Worm (Caenorhabditis elegans) whole organism, young adult: ENCODE results near the gene F48G7.13.

Source experiments
- C17E4.6 ChIP-seq: fragments of 200-800 bp; sonication (Bioruptor generic); IDR thresholded peaks from 2 replicates; pipeline ENCODE4 v1.3.6; 2022; ENCODE audit warnings: missing genetic modification reagents, missing genetic modification characterization, missing compliant biosample characterization
- D2030.7 ChIP-seq: fragments of 200-800 bp; sonication (Bioruptor generic); IDR thresholded peaks from 2 replicates; pipeline ENCODE4 v1.3.6; 2022; ENCODE audit warnings: missing genetic modification reagents, missing genetic modification characterization, missing compliant biosample characterization
- F10E7.11 ChIP-seq: sonication (generic microtip); optimal IDR thresholded peaks from 2 replicates; lab custom pipeline; 2017; ENCODE audit warnings: mild to moderate bottlenecking, missing genetic modification characterization, moderate library complexity, missing compliant biosample characterization
- F22D6.2 ChIP-seq: sonication (generic microtip); optimal IDR thresholded peaks from 2 replicates; lab custom pipeline; 2016; ENCODE audit warnings: mild to moderate bottlenecking, missing genetic modification characterization, missing compliant biosample characterization
- F23B12.7 ChIP-seq: sonication (generic microtip); optimal IDR thresholded peaks from 2 replicates; lab custom pipeline; 2017; ENCODE audit warnings: missing genetic modification characterization, mild to moderate bottlenecking, missing compliant biosample characterization, antibody characterized with exemption, moderate library complexity; ENCODE audit not compliant: insufficient read depth
- F55B11.4 ChIP-seq: sonication (generic microtip); optimal IDR thresholded peaks from 2 replicates; lab custom pipeline; 2016; ENCODE audit warnings: missing compliant biosample characterization, missing genetic modification characterization, borderline replicate concordance; ENCODE audit not compliant: insufficient read depth
- F57C9.4 ChIP-seq: sonication (generic microtip); optimal IDR thresholded peaks from 2 replicates; lab custom pipeline; 2017; ENCODE audit warnings: mild to moderate bottlenecking, missing genetic modification characterization, missing compliant biosample characterization
- Y53F4B.3 ChIP-seq: fragments of 200-800 bp; sonication (Bioruptor generic); IDR thresholded peaks from 2 replicates; pipeline ENCODE4 v1.3.6; 2022; ENCODE audit warnings: missing genetic modification reagents, missing genetic modification characterization, missing compliant biosample characterization
- Y56A3A.18 ChIP-seq: fragments of 200-800 bp; sonication (Bioruptor generic); IDR thresholded peaks from 2 replicates; pipeline ENCODE4 v1.3.6; 2022; ENCODE audit warnings: missing genetic modification reagents, missing genetic modification characterization, missing compliant biosample characterization
- Y67H2A.10 ChIP-seq: fragments of 200-800 bp; sonication (Bioruptor generic); conservative IDR thresholded peaks from 2 replicates; pipeline ENCODE4 v1.3.6; 2022; ENCODE audit warnings: missing genetic modification reagents, missing genetic modification characterization, missing compliant biosample characterization
- akir-1 ChIP-seq: fragments of 200-800 bp; sonication (Bioruptor generic); optimal IDR thresholded peaks from 2 replicates; lab custom pipeline; 2018; ENCODE audit warnings: mild to moderate bottlenecking, missing genetic modification characterization, moderate library complexity, missing compliant biosample characterization
- cebp-1 ChIP-seq, 2 experiments: fragments of 200-800 bp in 1 of 2; sonication (Bioruptor generic) in 1 of 2; sonication (generic microtip) in 1 of 2; IDR thresholded peaks in 1 of 2; optimal IDR thresholded peaks in 1 of 2; 2 replicates each; pipeline versions ENCODE4 v1.3.6 to Lab custom; 2017 to 2022; ENCODE audit warnings: missing compliant biosample characterization in 2 of 2, missing genetic modification characterization in 2 of 2, mild to moderate bottlenecking in 1 of 2, missing genetic modification reagents in 1 of 2, moderate library complexity in 1 of 2
- ceh-100 ChIP-seq: fragments of 200-800 bp; sonication (Bioruptor generic); IDR thresholded peaks from 2 replicates; pipeline ENCODE4 v1.3.6; 2022; ENCODE audit warnings: missing genetic modification reagents, missing genetic modification characterization, missing compliant biosample characterization
- ceh-79 ChIP-seq: sonication (generic microtip); optimal IDR thresholded peaks from 2 replicates; lab custom pipeline; 2017; ENCODE audit warnings: mild to moderate bottlenecking, missing genetic modification characterization, missing compliant biosample characterization
- ceh-91 ChIP-seq: fragments of 200-800 bp; sonication (Bioruptor generic); IDR thresholded peaks from 2 replicates; pipeline ENCODE4 v1.3.6; 2022; ENCODE audit warnings: missing genetic modification reagents, missing genetic modification characterization, missing compliant biosample characterization
- dox-1 ChIP-seq: fragments of 200-800 bp; sonication (Bioruptor generic); IDR thresholded peaks from 2 replicates; pipeline ENCODE4 v1.3.6; 2022; ENCODE audit warnings: missing genetic modification reagents, missing genetic modification characterization, missing compliant biosample characterization
- egl-18 ChIP-seq: fragments of 200-800 bp; sonication (Bioruptor generic); IDR thresholded peaks from 2 replicates; pipeline ENCODE4 v1.3.6; 2022; ENCODE audit warnings: missing genetic modification reagents, missing genetic modification characterization, missing compliant biosample characterization
- egl-44 ChIP-seq: fragments of 200-800 bp; sonication (Bioruptor generic); IDR thresholded peaks from 2 replicates; pipeline ENCODE4 v1.3.6; 2022; ENCODE audit warnings: missing genetic modification reagents, missing genetic modification characterization, missing compliant biosample characterization
- egrh-3 ChIP-seq: fragments of 200-800 bp; sonication (Bioruptor generic); IDR thresholded peaks from 2 replicates; pipeline ENCODE4 v1.3.6; 2022; ENCODE audit warnings: missing genetic modification reagents, missing genetic modification characterization, missing compliant biosample characterization
- ets-4 ChIP-seq: fragments of 200-800 bp; sonication (Bioruptor generic); optimal IDR thresholded peaks from 2 replicates; lab custom pipeline; 2018; ENCODE audit warnings: mild to moderate bottlenecking, missing genetic modification characterization, missing compliant biosample characterization
- hrde-1 ChIP-seq: sonication (generic microtip); optimal IDR thresholded peaks from 2 replicates; lab custom pipeline; 2016; ENCODE audit warnings: missing genetic modification characterization, mild to moderate bottlenecking, missing compliant biosample characterization, moderate library complexity, missing genotype, missing genetic modification reagents, borderline replicate concordance
- hsf-1 ChIP-seq: fragments of 200-800 bp; sonication (Bioruptor generic); IDR thresholded peaks from 2 replicates; pipeline ENCODE4 v1.3.6; 2022; ENCODE audit warnings: missing genetic modification reagents, missing genetic modification characterization, missing compliant biosample characterization
- lag-1 ChIP-seq: fragments of 200-800 bp; sonication (Bioruptor generic); IDR thresholded peaks from 2 replicates; pipeline ENCODE4 v1.3.6; 2022; ENCODE audit warnings: missing genetic modification reagents, missing genetic modification characterization, missing compliant biosample characterization
- let-526 ChIP-seq: fragments of 200-800 bp; sonication (Bioruptor generic); IDR thresholded peaks from 2 replicates; pipeline ENCODE4 v1.3.6; 2022; ENCODE audit warnings: missing genetic modification reagents, missing genetic modification characterization, missing compliant biosample characterization
- lin-35 ChIP-seq, 3 experiments: fragments of 150-350 bp in 2 of 3; sonication (generic microtip) in 1 of 3; optimal IDR thresholded peaks; 2 replicates each; lab custom pipeline; 2014 to 2018; ENCODE audit warnings: missing biosample characterization in 3 of 3, missing genetic modification characterization in 3 of 3, missing genetic modification reagents in 3 of 3
- madf-3 ChIP-seq: fragments of 200-800 bp; sonication (Bioruptor generic); IDR thresholded peaks from 2 replicates; pipeline ENCODE4 v1.3.6; 2022; ENCODE audit warnings: missing genetic modification reagents, missing genetic modification characterization, missing compliant biosample characterization
- mxl-1 ChIP-seq: sonication (generic microtip); optimal IDR thresholded peaks from 2 replicates; lab custom pipeline; 2016; ENCODE audit warnings: missing genetic modification characterization, missing compliant biosample characterization
- nfya-1 ChIP-seq: sonication (generic microtip); optimal IDR thresholded peaks from 2 replicates; lab custom pipeline; 2017; ENCODE audit warnings: antibody characterized with exemption, missing compliant biosample characterization, missing genetic modification characterization, borderline replicate concordance; ENCODE audit not compliant: insufficient read depth
- nhr-27 ChIP-seq: fragments of 200-800 bp; sonication (Bioruptor generic); optimal IDR thresholded peaks from 2 replicates; lab custom pipeline; 2018; ENCODE audit warnings: mild to moderate bottlenecking, missing genetic modification characterization, moderate library complexity, missing compliant biosample characterization
- nhr-80 ChIP-seq: sonication (generic microtip); optimal IDR thresholded peaks from 2 replicates; lab custom pipeline; 2016; ENCODE audit warnings: missing genetic modification characterization, missing compliant biosample characterization
- nhr-90 ChIP-seq: sonication (generic microtip); optimal IDR thresholded peaks from 2 replicates; lab custom pipeline; 2016; ENCODE audit warnings: missing genotype, mild to moderate bottlenecking, missing genetic modification characterization, missing compliant biosample characterization
- rec-8 ChIP-seq, 2 experiments: sonication (generic microtip); optimal IDR thresholded peaks; 2 replicates each; lab custom pipeline; 2016; ENCODE audit warnings: mild to moderate bottlenecking in 2 of 2, missing genetic modification characterization in 2 of 2, missing genetic modification reagents in 2 of 2, missing genotype in 2 of 2, missing biosample characterization in 1 of 2, missing compliant biosample characterization in 1 of 2, moderate library complexity in 1 of 2
- sea-2 ChIP-seq: fragments of 200-800 bp; sonication (Bioruptor generic); IDR thresholded peaks from 2 replicates; pipeline ENCODE4 v1.3.6; 2022; ENCODE audit warnings: missing genetic modification characterization, missing compliant biosample characterization
- snpc-1.1 ChIP-seq: sonication (generic microtip); optimal IDR thresholded peaks from 2 replicates; lab custom pipeline; 2017; ENCODE audit warnings: missing genetic modification characterization, mild to moderate bottlenecking, missing compliant biosample characterization, antibody characterized with exemption, moderate library complexity, missing genotype, missing genetic modification reagents; ENCODE audit not compliant: insufficient read depth
- snpc-1.3 ChIP-seq: sonication (generic microtip); optimal IDR thresholded peaks from 2 replicates; lab custom pipeline; 2017; ENCODE audit warnings: missing genetic modification characterization, mild to moderate bottlenecking, missing compliant biosample characterization, antibody characterized with exemption, moderate library complexity, missing genotype, missing genetic modification reagents; ENCODE audit not compliant: insufficient read depth
- snpc-3.4 ChIP-seq: sonication (generic microtip); optimal IDR thresholded peaks from 2 replicates; lab custom pipeline; 2017; ENCODE audit warnings: missing genetic modification characterization, mild to moderate bottlenecking, missing compliant biosample characterization, antibody characterized with exemption, moderate library complexity, missing genotype, missing genetic modification reagents
- unc-130 ChIP-seq: sonication (generic microtip); optimal IDR thresholded peaks from 2 replicates; lab custom pipeline; 2016; ENCODE audit warnings: missing genetic modification reagents, missing genetic modification characterization, missing compliant biosample characterization
- zim-3 ChIP-seq: sonication (generic microtip); optimal IDR thresholded peaks from 2 replicates; lab custom pipeline; 2017; ENCODE audit warnings: mild to moderate bottlenecking, missing genetic modification characterization, moderate library complexity, missing compliant biosample characterization
- ztf-22 ChIP-seq: fragments of 200-800 bp; sonication (Bioruptor generic); optimal IDR thresholded peaks from 2 replicates; lab custom pipeline; 2018; ENCODE audit warnings: mild to moderate bottlenecking, missing genetic modification characterization, moderate library complexity, missing compliant biosample characterization

F48G7.13 gene

ce11 chrV:655823-656222 lies 40.4 kb downstream of the F48G7.13 start, which contains the start of gene srh-245 (continued):
- no peak for TF ChIP-seq hrde-1 (tag; lab: Kevin White, UChicago)
- no peak for TF ChIP-seq C17E4.6
- TF ChIP-seq Y67H2A.10 (GFP tag; lab: Robert Waterston, UW) = no peak
- TF ChIP-seq lag-1 = no peak

DNA sequence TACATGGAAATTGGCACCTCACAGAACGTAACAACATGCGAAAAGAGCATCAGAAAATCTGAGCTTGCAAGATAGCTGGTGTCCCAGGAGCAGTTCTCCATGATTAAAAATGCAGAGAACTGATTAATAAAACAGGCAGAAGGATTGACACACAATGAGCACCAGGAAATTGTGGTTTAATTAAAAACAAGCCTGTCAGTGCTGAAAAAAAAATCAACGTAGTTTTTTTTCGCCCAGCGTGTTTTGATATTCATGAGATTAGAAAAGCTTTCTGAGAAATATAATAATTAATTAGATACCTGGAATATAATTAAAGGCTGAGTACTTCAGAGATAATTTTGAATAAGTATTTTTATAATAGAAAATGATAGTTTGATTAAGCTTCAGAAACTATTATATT lies 42.3 kb downstream of the F48G7.13 start, which contains the start of gene srh-246:
TSS of gene srh-246 (minus strand) at position 101 of the 400 bp plus-strand sequence.
- TF ChIP-seq akir-1 (GFP tag; lab: Kevin White, UChicago) (no peak), snpc-3.4 (tag; lab: Kevin White, UChicago) (no peak), egrh-3 (GFP tag; lab: Robert Waterston, UW) (no peak), ceh-79 (tag; lab: Kevin White, UChicago) (no peak), F23B12.7 (tag; lab: Kevin White, UChicago) (no peak), Y67H2A.10 (GFP tag; lab: Robert Waterston, UW) (no peak), F10E7.11 (tag; lab: Kevin White, UChicago) (no peak), rec-8 (tag; optimal IDR thresholded peaks at IDR 0.05; lab: Kevin White, UChicago) (no peak), snpc-1.3 (tag; lab: Kevin White, UChicago) (no peak), dox-1 (GFP tag; lab: Robert Waterston, UW) (no peak), let-526 (GFP tag; lab: Robert Waterston, UW) (no peak), egl-18 (no peak), lin-35 (GFP tag; optimal IDR thresholded peaks at IDR 0.05; lab: Kevin White, UChicago) (no peak), ceh-100 (no peak), F22D6.2 (no peak), nfya-1 (no peak), D2030.7 (GFP tag; lab: Robert Waterston, UW) (no peak), nhr-90 (tag; lab: Kevin White, UChicago) (no peak), sea-2 (GFP tag; lab: Robert Waterston, UW) (no peak)
- TF ChIP-seq, all 124 proteins: peak for 0

DNA sequence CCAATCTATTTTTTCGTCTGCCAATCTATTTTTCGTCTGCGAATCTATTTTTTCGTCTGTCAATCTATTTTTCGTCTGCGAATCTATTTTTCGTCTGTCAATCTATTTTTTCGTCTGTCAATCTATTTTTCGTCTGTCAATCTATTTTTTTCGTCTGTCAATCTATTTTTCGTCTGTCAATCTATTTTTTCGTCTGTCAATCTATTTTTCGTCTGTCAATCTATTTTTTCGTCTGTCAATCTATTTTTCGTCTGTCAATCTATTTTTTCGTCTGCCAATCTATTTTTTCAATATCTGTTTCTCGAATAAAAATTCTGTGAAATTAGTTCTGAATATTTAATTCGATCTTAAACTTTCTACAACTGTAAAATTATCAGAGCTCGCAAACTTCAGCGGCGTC lies 42.8 kb downstream of the F48G7.13 start:
- TF ChIP-seq ceh-91 (peak; percentile 44; the same call in 1 of the 2 replicates), hsf-1 (GFP tag; lab: Robert Waterston, UW) (0 out of 2 replicates have a peak, but pooled peaks have one; percentile 35), Y53F4B.3 (GFP tag; lab: Robert Waterston, UW) (peak; percentile 99; the same call in 1 of the 2 replicates), madf-3 (GFP tag; lab: Robert Waterston, UW) (peak; percentile 74; the same call in 1 of the 2 replicates), egrh-3 (GFP tag; lab: Robert Waterston, UW) (peak; percentile 92)

DNA sequence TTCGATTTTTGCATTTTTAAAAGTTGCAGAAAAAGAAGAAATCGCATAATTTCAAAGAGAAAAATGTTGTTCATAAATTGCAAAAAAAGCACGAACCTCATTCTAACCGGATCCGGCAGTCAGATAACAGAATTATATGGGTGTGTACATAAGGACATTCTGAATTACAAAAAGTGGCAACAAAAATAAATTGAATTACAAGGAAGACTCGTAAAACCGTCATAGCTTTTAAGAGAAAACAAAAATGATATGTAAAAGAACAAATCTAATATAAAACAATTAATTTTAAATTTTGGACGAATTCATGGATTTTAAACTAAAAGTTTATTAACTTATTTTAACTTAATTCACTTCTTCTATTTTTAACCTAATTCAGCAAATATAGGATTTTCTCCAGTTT lies 44.8 kb downstream of the F48G7.13 start, which contains the start of gene F31F4.17:
TSS of gene F31F4.17 (minus strand) at position 101 of the 400 bp plus-strand sequence.
- TF ChIP-seq C17E4.6 = no peak
- TF ChIP-seq zim-3 (tag; lab: Kevin White, UChicago) = no peak
- no peak for TF ChIP-seq ets-4 (GFP tag; lab: Kevin White, UChicago)

DNA sequence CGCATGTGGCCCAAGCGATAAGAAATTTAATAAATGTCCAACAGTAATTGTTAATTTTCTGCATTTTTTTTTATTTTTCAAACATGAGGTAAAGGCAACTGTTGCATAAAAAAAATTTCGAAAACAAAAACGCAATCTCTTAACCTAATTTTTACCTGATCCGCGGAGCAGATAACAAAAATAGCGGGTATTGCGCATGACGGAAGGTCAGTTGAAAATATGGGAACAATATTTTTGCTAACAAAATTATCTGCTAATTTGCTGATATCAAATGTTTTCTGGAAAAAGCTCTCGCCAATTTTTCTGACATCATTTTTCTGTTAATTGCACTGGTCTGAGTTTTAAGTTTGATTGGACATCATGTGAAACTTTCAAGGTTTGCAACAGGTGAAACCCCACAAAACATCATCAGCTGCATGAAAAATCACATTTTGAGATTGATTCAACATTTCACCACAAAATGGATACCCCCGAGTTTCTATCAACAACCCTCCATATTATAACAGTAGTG lies 49.0 kb downstream of the F48G7.13 start, which contains the start of the genes F31F4.11 and srh-266:
TSS of gene F31F4.11 (minus strand) at position 101 of the 511 bp plus-strand sequence.
TSS of gene srh-266 (plus strand) at position 461 of the 511 bp plus-strand sequence.
- TF ChIP-seq nhr-27 (no peak), Y56A3A.18 (GFP tag; lab: Robert Waterston, UW) (no peak), nhr-80 (tag; lab: Kevin White, UChicago) (no peak), cebp-1 (GFP tag; IDR thresholded peaks at IDR 0.05; lab: Robert Waterston, UW) (no peak), cebp-1 (tag; optimal IDR thresholded peaks at IDR 0.05; lab: Kevin White, UChicago) (no peak), ztf-22 (GFP tag; lab: Kevin White, UChicago) (no peak), F57C9.4 (tag; lab: Kevin White, UChicago) (no peak), F55B11.4 (tag; lab: Kevin White, UChicago) (no peak), snpc-1.1 (tag; lab: Kevin White, UChicago) (no peak), D2030.7 (GFP tag; lab: Robert Waterston, UW) (no peak), mxl-1 (tag; lab: Kevin White, UChicago) (no peak), unc-130 (no peak), egl-44 (no peak), lin-35 (GFP tag; optimal IDR thresholded peaks at IDR 0.05; lab: Kevin White, UChicago) (no peak), let-526 (GFP tag; lab: Robert Waterston, UW) (no peak)
